Fruit fly (Drosophila melanogaster) whole organism, embryonic: Measurements from ENCODE around the gene chic.

Experiments
- Bteb2 ChIP-seq: fragments of 200-800 bp; sonication (Bioruptor generic); optimal IDR thresholded peaks from 2 replicates; lab custom pipeline; 2016; ENCODE audit warnings: missing biosample characterization, missing genetic modification characterization
- CG10565 ChIP-seq: fragments of 200-800 bp; sonication (Bioruptor generic); optimal IDR thresholded peaks from 3 replicates; lab custom pipeline; 2016; ENCODE audit warnings: missing biosample characterization, mild to moderate bottlenecking, missing genetic modification characterization
- CG11723 ChIP-seq: fragments of 200-800 bp; sonication (Bioruptor generic); optimal IDR thresholded peaks from 2 replicates; lab custom pipeline; 2017; ENCODE audit warnings: missing biosample characterization, mild to moderate bottlenecking, missing genetic modification characterization
- CG12104 ChIP-seq: fragments of 200-800 bp; sonication (Bioruptor generic); optimal IDR thresholded peaks from 3 replicates; lab custom pipeline; 2016; ENCODE audit warnings: missing biosample characterization, missing genetic modification characterization
- CG12219 ChIP-seq: fragments of 200-800 bp; sonication (Bioruptor generic); optimal IDR thresholded peaks from 3 replicates; lab custom pipeline; 2018; ENCODE audit warnings: missing biosample characterization, mild to moderate bottlenecking, missing genetic modification characterization
- CG1233 ChIP-seq: fragments of 200-800 bp; sonication (Bioruptor generic); optimal IDR thresholded peaks from 4 replicates; lab custom pipeline; 2018; ENCODE audit warnings: missing biosample characterization, mild to moderate bottlenecking, missing genetic modification characterization
- CG15696 ChIP-seq: fragments of 200-800 bp; sonication (Bioruptor generic); optimal IDR thresholded peaks from 2 replicates; lab custom pipeline; 2019; ENCODE audit warnings: missing biosample characterization, mild to moderate bottlenecking, missing genetic modification characterization, moderate library complexity
- CG17328 ChIP-seq: fragments of 200-800 bp; sonication (Bioruptor generic); IDR thresholded peaks from 2 replicates; pipeline ENCODE4 v1.3.6; 2022; ENCODE audit warnings: missing biosample characterization, missing genetic modification characterization
- CG17829 ChIP-seq: fragments of 200-800 bp; optimal IDR thresholded peaks from 2 replicates; lab custom pipeline; 2019; ENCODE audit warnings: missing biosample characterization, mild to moderate bottlenecking, missing genetic modification characterization, moderate library complexity
- CG17912 ChIP-seq: fragments of 200-800 bp; sonication (Bioruptor generic); optimal IDR thresholded peaks from 2 replicates; lab custom pipeline; 2018; ENCODE audit warnings: missing biosample characterization, mild to moderate bottlenecking, missing genetic modification characterization
- CG2120 ChIP-seq: fragments of 200-800 bp; sonication (Bioruptor generic); optimal IDR thresholded peaks from 3 replicates; lab custom pipeline; 2016; ENCODE audit warnings: missing biosample characterization, missing genetic modification characterization
- CG2129 ChIP-seq: fragments of 200-800 bp; sonication (Bioruptor generic); IDR thresholded peaks from 2 replicates; pipeline ENCODE4 v1.3.6; 2022; ENCODE audit warnings: missing biosample characterization, missing genetic modification characterization; ENCODE audit not compliant: partially characterized antibody
- CG2199 ChIP-seq: fragments of 200-800 bp; sonication (Bioruptor generic); IDR thresholded peaks from 3 replicates; pipeline ENCODE4 v1.3.6; 2022; ENCODE audit warnings: missing biosample characterization, missing genetic modification characterization
- CG2712 ChIP-seq: fragments of 200-800 bp; optimal IDR thresholded peaks from 3 replicates; lab custom pipeline; 2019; ENCODE audit warnings: missing biosample characterization, mild to moderate bottlenecking, missing genetic modification characterization, moderate library complexity
- CG31224 ChIP-seq: fragments of 200-800 bp; sonication (Bioruptor generic); IDR thresholded peaks from 2 replicates; pipeline ENCODE4 v1.3.6; 2022; ENCODE audit warnings: missing biosample characterization, missing genetic modification characterization
- CG31388 ChIP-seq: fragments of 200-800 bp; sonication (Bioruptor generic); optimal IDR thresholded peaks from 2 replicates; lab custom pipeline; 2016; ENCODE audit warnings: missing biosample characterization, missing genetic modification characterization
- CG3281 ChIP-seq: fragments of 200-800 bp; sonication (Bioruptor generic); optimal IDR thresholded peaks from 3 replicates; lab custom pipeline; 2017; ENCODE audit warnings: missing biosample characterization, mild to moderate bottlenecking, missing genetic modification characterization
- CG34224 ChIP-seq: fragments of 200-800 bp; sonication (Bioruptor generic); IDR thresholded peaks from 3 replicates; pipeline ENCODE4 v1.3.6; 2022; ENCODE audit warnings: missing biosample characterization, missing genetic modification characterization; ENCODE audit not compliant: partially characterized antibody
- CG3838 ChIP-seq: fragments of 200-800 bp; sonication (Bioruptor generic); optimal IDR thresholded peaks from 3 replicates; lab custom pipeline; 2016; ENCODE audit warnings: missing biosample characterization, missing genetic modification characterization
- CG6175 ChIP-seq: fragments of 200-800 bp; sonication (Bioruptor generic); IDR thresholded peaks from 3 replicates; pipeline ENCODE4 v1.3.6; 2022; ENCODE audit warnings: missing biosample characterization, missing genetic modification characterization
- CoRest ChIP-seq: fragments of 200-800 bp; sonication (Bioruptor generic); optimal IDR thresholded peaks from 3 replicates; lab custom pipeline; 2018; ENCODE audit warnings: missing biosample characterization, mild to moderate bottlenecking, missing genetic modification characterization, moderate library complexity
- D19A ChIP-seq: fragments of 200-800 bp; optimal IDR thresholded peaks from 3 replicates; lab custom pipeline; 2019; ENCODE audit warnings: missing biosample characterization, mild to moderate bottlenecking, missing genetic modification characterization, moderate library complexity
- Dad ChIP-seq: fragments of 200-800 bp; sonication (Bioruptor generic); optimal IDR thresholded peaks from 3 replicates; lab custom pipeline; 2016; ENCODE audit warnings: missing biosample characterization, missing genetic modification characterization
- Dip2 ChIP-seq: fragments of 200-800 bp; sonication (Bioruptor generic); IDR thresholded peaks from 2 replicates; pipeline ENCODE4 v1.3.6; 2022; ENCODE audit warnings: missing biosample characterization, missing genetic modification characterization
- E2f2 ChIP-seq: fragments of 200-800 bp; sonication (Bioruptor generic); IDR thresholded peaks from 2 replicates; pipeline ENCODE4 v1.3.6; 2022; ENCODE audit warnings: missing biosample characterization, missing genetic modification characterization
- Eip74EF ChIP-seq, 2 experiments: fragments of 200-800 bp in 1 of 2; fragments of >200 bp in 1 of 2; sonication (Bioruptor generic) in 1 of 2; optimal IDR thresholded peaks; 2 replicates each; lab custom pipeline; 2017 to 2019; ENCODE audit warnings: missing biosample characterization in 2 of 2, missing genetic modification characterization in 2 of 2, mild to moderate bottlenecking in 1 of 2, moderate library complexity in 1 of 2
- Hey ChIP-seq: fragments of 200-800 bp; sonication (Bioruptor generic); optimal IDR thresholded peaks from 3 replicates; lab custom pipeline; 2018; ENCODE audit warnings: missing biosample characterization, mild to moderate bottlenecking, missing genetic modification characterization
- Hr78 ChIP-seq, 2 experiments: fragments of 200-800 bp in 1 of 2; fragments of >200 bp in 1 of 2; sonication (Bioruptor generic) in 1 of 2; optimal IDR thresholded peaks; 2 replicates each; lab custom pipeline; 2017 to 2019; ENCODE audit warnings: missing biosample characterization in 2 of 2, missing genetic modification characterization in 2 of 2, mild to moderate bottlenecking in 1 of 2, moderate library complexity in 1 of 2
- Kr ChIP-seq: fragments of 200-800 bp; sonication (Bioruptor generic); optimal IDR thresholded peaks from 2 replicates; lab custom pipeline; 2017; ENCODE audit warnings: missing biosample characterization, mild to moderate bottlenecking, missing genetic modification characterization
- Lpt ChIP-seq: fragments of >200 bp; optimal IDR thresholded peaks from 2 replicates; lab custom pipeline; 2018; ENCODE audit warnings: missing biosample characterization, missing genetic modification characterization
- MESR4 ChIP-seq: fragments of 200-800 bp; sonication (Bioruptor generic); optimal IDR thresholded peaks from 2 replicates; lab custom pipeline; 2018; ENCODE audit warnings: missing biosample characterization, mild to moderate bottlenecking, missing genetic modification characterization, moderate library complexity
- Opbp ChIP-seq: fragments of 200-800 bp; sonication (Bioruptor generic); IDR thresholded peaks from 3 replicates; pipeline ENCODE4 v1.3.6; 2022; ENCODE audit warnings: missing biosample characterization, missing genetic modification characterization; ENCODE audit not compliant: partially characterized antibody
- Sry-β ChIP-seq: fragments of 200-800 bp; sonication (Bioruptor generic); optimal IDR thresholded peaks from 2 replicates; lab custom pipeline; 2018; ENCODE audit warnings: missing biosample characterization, mild to moderate bottlenecking, missing genetic modification characterization, moderate library complexity
- Ssrp ChIP-seq: fragments of 200-800 bp; sonication (Bioruptor generic); optimal IDR thresholded peaks from 2 replicates; lab custom pipeline; 2018; ENCODE audit warnings: missing biosample characterization, mild to moderate bottlenecking, missing genetic modification characterization, moderate library complexity
- ash1 ChIP-seq: fragments of 200-800 bp; sonication (Bioruptor generic); optimal IDR thresholded peaks from 2 replicates; lab custom pipeline; 2018; ENCODE audit warnings: missing biosample characterization, mild to moderate bottlenecking, missing genetic modification characterization
- corto ChIP-seq: fragments of 200-800 bp; sonication (Bioruptor generic); optimal IDR thresholded peaks from 2 replicates; lab custom pipeline; 2016; ENCODE audit warnings: missing biosample characterization, mild to moderate bottlenecking, missing genetic modification characterization, moderate library complexity
- crol ChIP-seq: fragments of 200-800 bp; sonication (Bioruptor generic); IDR thresholded peaks from 2 replicates; pipeline ENCODE4 v1.3.6; 2022; ENCODE audit warnings: missing biosample characterization, missing genetic modification characterization
- da ChIP-seq: fragments of 200-800 bp; sonication (Bioruptor generic); optimal IDR thresholded peaks from 2 replicates; lab custom pipeline; 2016; ENCODE audit warnings: missing biosample characterization, missing genetic modification characterization
- fru ChIP-seq: fragments of >200 bp; optimal IDR thresholded peaks from 2 replicates; lab custom pipeline; 2017
- grn ChIP-seq: fragments of 200-800 bp; sonication (Bioruptor generic); optimal IDR thresholded peaks from 3 replicates; lab custom pipeline; 2017; ENCODE audit warnings: missing biosample characterization, missing genetic modification characterization
- inv ChIP-seq: fragments of 200-800 bp; sonication (Bioruptor generic); IDR thresholded peaks from 2 replicates; pipeline ENCODE4 v1.3.6; 2022; ENCODE audit warnings: missing biosample characterization, missing genetic modification characterization; ENCODE audit not compliant: partially characterized antibody
- kah ChIP-seq: fragments of 200-800 bp; sonication (Bioruptor generic); optimal IDR thresholded peaks from 2 replicates; lab custom pipeline; 2018; ENCODE audit warnings: missing biosample characterization, mild to moderate bottlenecking, missing genetic modification characterization
- lola ChIP-seq, 3 experiments: fragments of >200 bp in 2 of 3; fragments of 200-800 bp in 1 of 3; sonication (Bioruptor generic) in 1 of 3; optimal IDR thresholded peaks; 2 replicates each; lab custom pipeline; 2017 to 2019; ENCODE audit warnings: missing biosample characterization in 3 of 3, missing genetic modification characterization in 3 of 3, mild to moderate bottlenecking in 1 of 3, moderate library complexity in 1 of 3
- nerfin-1 ChIP-seq: fragments of 200-800 bp; sonication (Bioruptor generic); optimal IDR thresholded peaks from 3 replicates; lab custom pipeline; 2019; ENCODE audit warnings: missing biosample characterization, mild to moderate bottlenecking, missing genetic modification characterization, moderate library complexity
- odd ChIP-seq: fragments of 200-800 bp; sonication (Bioruptor generic); optimal IDR thresholded peaks from 2 replicates; lab custom pipeline; 2017; ENCODE audit warnings: missing biosample characterization, mild to moderate bottlenecking, missing genetic modification characterization
- otp ChIP-seq: fragments of 200-800 bp; sonication (Bioruptor generic); IDR thresholded peaks from 3 replicates; pipeline ENCODE4, ENCODE4 v1.3.6; 2022; ENCODE audit warnings: missing biosample characterization, missing genetic modification characterization
- pzg ChIP-seq: fragments of 200-800 bp; sonication (Bioruptor generic); optimal IDR thresholded peaks from 3 replicates; lab custom pipeline; 2018; ENCODE audit warnings: missing biosample characterization, mild to moderate bottlenecking, missing genetic modification characterization, moderate library complexity
- row ChIP-seq: fragments of 200-800 bp; sonication (Bioruptor generic); IDR thresholded peaks from 3 replicates; pipeline ENCODE4 v1.3.6; 2022; ENCODE audit warnings: missing biosample characterization, missing genetic modification characterization
- salm ChIP-seq: fragments of 200-800 bp; sonication (Bioruptor generic); optimal IDR thresholded peaks from 2 replicates; lab custom pipeline; 2018; ENCODE audit warnings: missing biosample characterization, mild to moderate bottlenecking, missing genetic modification characterization
- slou ChIP-seq: fragments of 200-800 bp; sonication (Bioruptor generic); optimal IDR thresholded peaks from 3 replicates; lab custom pipeline; 2016; ENCODE audit warnings: missing biosample characterization, missing genetic modification characterization
- ttk ChIP-seq: fragments of 200-800 bp; sonication (Bioruptor generic); IDR thresholded peaks from 2 replicates; pipeline ENCODE4 v2.1.2; 2022; ENCODE audit warnings: missing biosample characterization, missing genetic modification characterization

Gene chic

dm6 chr2L:5980862-5981432 lies at the start of gene chic (continued):
- TF ChIP-seq CG31388 (GFP tag; lab: Kevin White, UChicago) (no peak), MESR4 (GFP tag; lab: Kevin White, UChicago) (peak; percentile 58), corto (no peak), lola (GFP tag; optimal IDR thresholded peaks at IDR 0.05; lab: Kevin White, UChicago) (no peak), CG3281 (GFP tag; lab: Kevin White, UChicago) (no peak), salm (tag; lab: Kevin White, UChicago) (no peak), kah (no peak), nerfin-1 (tag; lab: Kevin White, UChicago) (no peak), CoRest (tag; lab: Kevin White, UChicago) (no peak), Hey (tag; lab: Kevin White, UChicago) (no peak), CG10565 (no peak), Sry-β (GFP tag; lab: Kevin White, UChicago) (no peak), CG3838 (GFP tag; lab: Kevin White, UChicago) (no peak), CG34224 (GFP tag; lab: Robert Waterston, UW) (no peak), pzg (GFP tag; lab: Kevin White, UChicago) (peak; percentile 85), CG17328 (GFP tag; lab: Robert Waterston, UW) (no peak), CG6175 (no peak), CG2129 (GFP tag; lab: Robert Waterston, UW) (no peak), CG1233 (GFP tag; lab: Kevin White, UChicago) (no peak), CG12219 (GFP tag; lab: Kevin White, UChicago) (no peak), D19A (tag; lab: Kevin White, UChicago) (no peak), Hr78 (GFP tag; optimal IDR thresholded peaks at IDR 0.05; lab: Kevin White, UChicago) (no peak), otp (no peak), CG12104 (no peak), CG31224 (GFP tag; lab: Robert Waterston, UW) (no peak), ash1 (no peak), inv (GFP tag; lab: Robert Waterston, UW) (no peak), CG15696 (no peak), crol (GFP tag; lab: Robert Waterston, UW) (no peak), CG2712 (tag; lab: Kevin White, UChicago) (no peak), CG17912 (GFP tag; lab: Kevin White, UChicago) (no peak), CG2199 (GFP tag; lab: Robert Waterston, UW) (no peak), Eip74EF (GFP tag; optimal IDR thresholded peaks at IDR 0.05; lab: Kevin White, UChicago) (peak in 1 of 2 experiments; percentile 20), E2f2 (no peak), Lpt (GFP tag; lab: Kevin White, UChicago) (no peak), Bteb2 (no peak), slou (GFP tag; lab: Kevin White, UChicago) (no peak), CG17829 (tag; lab: Kevin White, UChicago) (peak; percentile 21), ttk (GFP tag; lab: Robert Waterston, UW) (no peak), Ssrp (tag; lab: Kevin White, UChicago) (no peak), grn (GFP tag; lab: Kevin White, UChicago) (no peak), fru (lab: Kevin White, UChicago) (no peak), CG2120 (GFP tag; lab: Kevin White, UChicago) (peak; percentile 40), da (GFP tag; lab: Kevin White, UChicago) (no peak), odd (GFP tag; lab: Kevin White, UChicago) (no peak), Dad (peak; percentile 13), CG11723 (GFP tag; lab: Kevin White, UChicago) (no peak), Dip2 (no peak), row (GFP tag; lab: Robert Waterston, UW) (no peak), Kr (GFP tag; lab: Kevin White, UChicago) (no peak), Opbp (GFP tag; lab: Robert Waterston, UW) (no peak)
